Fruit fly (Drosophila melanogaster): Measurements from ENCODE around the gene CG10874.

CG10874 gene

DNA sequence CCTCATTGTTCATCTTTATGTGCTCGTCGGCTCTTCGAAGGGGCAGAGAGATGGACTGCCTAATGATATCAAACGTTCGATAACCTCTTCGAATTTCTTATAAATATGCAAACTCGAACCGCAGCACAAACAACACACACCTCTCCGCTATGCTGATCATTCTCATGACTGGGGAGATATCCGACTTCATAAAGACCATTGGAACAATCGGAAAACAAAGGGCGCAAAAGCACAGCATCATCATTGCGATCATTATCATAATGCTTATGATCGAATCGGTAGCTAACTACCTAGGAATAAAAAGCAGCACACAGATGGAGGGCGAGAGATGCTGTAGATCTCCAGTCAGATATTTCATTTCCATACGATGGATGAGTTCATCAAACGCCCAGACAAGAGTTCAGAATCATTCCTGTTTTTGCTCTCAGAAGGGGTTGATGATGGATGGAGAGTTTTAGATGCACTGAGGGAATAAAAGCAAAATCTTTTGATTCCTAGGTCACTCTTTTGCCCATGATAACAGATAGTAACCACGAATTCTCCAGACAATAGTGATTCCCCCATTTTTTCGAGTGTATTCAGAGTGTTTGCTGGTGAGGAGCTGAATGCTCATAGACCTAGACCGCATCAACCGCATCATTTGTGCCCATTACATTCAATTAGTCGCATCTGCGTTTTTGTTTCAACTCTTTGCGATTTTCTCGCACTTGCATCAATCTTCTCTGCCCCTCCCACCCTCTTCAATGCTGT is 25.1 kb downstream of the CG10874 start:
- peak; percentile 36; the same call in 1 of the 3 replicates for TF ChIP-seq CG4496 (GFP tag; IDR thresholded peaks at IDR 0.05)
- TF ChIP-seq CG14655 (GFP tag; optimal IDR thresholded peaks at IDR 0.05) = peak; percentile 44
- TF ChIP-seq CG8301 (tag; optimal IDR thresholded peaks at IDR 0.05) = peak; percentile 32
- TF ChIP-seq fd96Ca (GFP tag; IDR thresholded peaks at IDR 0.05) = no peak
- no peak for TF ChIP-seq Pif1A (GFP tag; optimal IDR thresholded peaks at IDR 0.05)
- TF ChIP-seq CG32121 (GFP tag; IDR thresholded peaks at IDR 0.05) = no peak
- no peak; the same call in 1 of the 2 replicates for TF ChIP-seq CG12605 (GFP tag; IDR thresholded peaks at IDR 0.05)
- no peak for TF ChIP-seq Pif1B (GFP tag; optimal IDR thresholded peaks at IDR 0.05)
- TF ChIP-seq Ets98B (GFP tag; IDR thresholded peaks at IDR 0.05) = no peak
- TF ChIP-seq CG8159 (tag; optimal IDR thresholded peaks at IDR 0.05) = peak; percentile 3
- no peak for TF ChIP-seq CG34367 (tag; optimal IDR thresholded peaks at IDR 0.05)
- TF ChIP-seq CG15710 (tag; optimal IDR thresholded peaks at IDR 0.05) = peak; percentile 7
- TF ChIP-seq Snoo (tag; optimal IDR thresholded peaks at IDR 0.05) = no peak
- peak; percentile 17 for TF ChIP-seq CG17806 (tag; optimal IDR thresholded peaks at IDR 0.05)
- TF ChIP-seq CG10348 (GFP tag; IDR thresholded peaks at IDR 0.05) = no peak
- TF ChIP-seq gl (tag; optimal IDR thresholded peaks at IDR 0.05) = no peak
- TF ChIP-seq CG13204 (GFP tag; optimal IDR thresholded peaks at IDR 0.05) = no peak
- peak; percentile 20 for TF ChIP-seq CG9948 (tag; optimal IDR thresholded peaks at IDR 0.05)

DNA sequence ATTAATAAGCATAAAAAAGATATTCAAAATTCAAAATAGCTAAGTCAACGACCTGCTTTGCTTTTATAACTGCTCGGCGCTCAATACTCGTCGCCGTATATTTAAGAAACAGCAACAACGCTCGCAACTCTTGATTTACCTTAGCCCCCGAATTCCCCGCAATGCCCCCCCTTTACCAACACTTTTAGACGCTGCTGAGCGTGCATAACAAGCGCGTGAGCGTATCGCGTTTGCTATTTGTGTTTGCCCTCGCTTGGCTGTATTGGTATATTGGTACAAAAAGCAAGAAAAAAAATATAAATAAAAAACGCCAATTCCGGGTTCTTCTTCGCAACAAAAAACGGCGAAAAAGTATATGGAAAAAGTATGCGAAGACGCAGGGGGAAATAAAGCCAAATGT is 26.3 kb downstream of the CG10874 start:
- TF ChIP-seq CG12605 (GFP tag; IDR thresholded peaks at IDR 0.05) (no peak), CG34367 (tag; optimal IDR thresholded peaks at IDR 0.05) (no peak), CG13204 (GFP tag; optimal IDR thresholded peaks at IDR 0.05) (peak; percentile 20), Ets98B (GFP tag; IDR thresholded peaks at IDR 0.05) (peak; percentile 31; the same call in 1 of the 2 replicates), rn (GFP tag; IDR thresholded peaks at IDR 0.05) (no peak)

DNA sequence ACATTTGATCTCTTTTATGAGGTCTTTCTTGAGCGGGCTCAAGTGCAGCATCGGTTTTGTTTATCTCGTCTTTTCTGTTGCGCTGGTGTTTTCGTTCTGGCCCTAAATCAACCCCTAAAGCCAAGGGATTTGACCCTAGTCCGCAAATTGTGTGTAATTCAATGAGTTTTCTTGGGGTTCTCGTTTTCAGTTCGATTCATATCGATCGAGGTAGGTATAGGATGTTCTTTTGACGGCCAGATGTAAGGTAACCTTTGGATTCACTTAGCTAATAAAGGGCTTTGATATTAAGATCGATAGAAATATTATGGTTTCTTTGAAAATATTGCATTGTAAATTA is 27.0 kb downstream of the CG10874 start:
- TF ChIP-seq CG15710 (tag; optimal IDR thresholded peaks at IDR 0.05) (no peak), EcR (GFP tag; optimal IDR thresholded peaks at IDR 0.05) (peak; percentile 59)

DNA sequence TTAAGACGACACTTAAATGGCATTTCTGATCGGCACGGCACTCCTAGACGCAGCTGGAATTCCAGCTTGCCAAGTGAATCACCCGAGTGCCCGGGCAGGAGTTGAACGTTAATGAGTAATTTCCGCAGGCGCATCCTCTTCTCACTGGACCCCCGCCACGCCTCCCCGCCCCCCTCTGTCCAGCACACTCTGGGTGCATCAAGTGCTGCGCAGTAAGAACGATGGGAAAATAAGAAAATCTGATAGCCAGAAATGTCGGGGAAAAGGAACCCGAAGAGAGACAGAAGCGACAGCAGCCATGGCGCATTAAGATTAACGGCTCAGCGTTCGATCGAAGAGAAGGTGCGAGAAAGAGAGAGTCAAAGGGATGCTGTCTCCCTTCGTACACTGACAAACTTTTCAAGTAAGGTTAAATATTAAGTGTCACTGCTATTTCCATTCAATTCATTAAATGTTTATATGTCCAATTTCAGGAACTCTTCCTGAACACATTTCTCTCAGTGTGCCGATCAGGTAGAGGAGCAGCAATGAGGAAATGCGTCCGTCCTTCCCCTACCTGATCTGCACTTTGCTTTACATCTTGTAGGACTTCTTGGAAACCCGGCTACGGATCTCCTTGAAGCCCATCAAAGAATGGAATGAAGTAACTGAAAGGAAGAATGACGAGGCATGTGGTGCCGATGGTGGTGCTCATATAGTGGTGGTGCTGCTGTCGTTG is 27.5 kb downstream of the CG10874 start:
- TF ChIP-seq CG13204 (GFP tag; optimal IDR thresholded peaks at IDR 0.05) (peak; percentile 92), CG8159 (tag; optimal IDR thresholded peaks at IDR 0.05) (peak; percentile 96), CG15710 (tag; optimal IDR thresholded peaks at IDR 0.05) (peak; percentile 90), Pif1A (GFP tag; optimal IDR thresholded peaks at IDR 0.05) (peak; percentile 91), rn (GFP tag; IDR thresholded peaks at IDR 0.05) (peak; percentile 69), Ets98B (GFP tag; IDR thresholded peaks at IDR 0.05) (peak; percentile 40; the same call in 1 of the 2 replicates), CG4496 (GFP tag; IDR thresholded peaks at IDR 0.05) (peak; percentile 87), Pif1B (GFP tag; optimal IDR thresholded peaks at IDR 0.05) (peak; percentile 93), CG14655 (GFP tag; optimal IDR thresholded peaks at IDR 0.05) (peak; percentile 87), Snoo (tag; optimal IDR thresholded peaks at IDR 0.05) (peak; percentile 85), CG10348 (GFP tag; IDR thresholded peaks at IDR 0.05) (no peak), CG12605 (GFP tag; IDR thresholded peaks at IDR 0.05) (peak; percentile 56), CG8301 (tag; optimal IDR thresholded peaks at IDR 0.05) (peak; percentile 80), CG9948 (tag; optimal IDR thresholded peaks at IDR 0.05) (peak; percentile 91), gl (tag; optimal IDR thresholded peaks at IDR 0.05) (peak; percentile 94), fd96Ca (GFP tag; IDR thresholded peaks at IDR 0.05) (peak; percentile 78), CG17806 (tag; optimal IDR thresholded peaks at IDR 0.05) (peak; percentile 96), EcR (GFP tag; optimal IDR thresholded peaks at IDR 0.05) (peak; percentile 86), CG34367 (tag; optimal IDR thresholded peaks at IDR 0.05) (peak; percentile 96), D1 (tag; optimal IDR thresholded peaks at IDR 0.05) (peak; percentile 82), CG32121 (GFP tag; IDR thresholded peaks at IDR 0.05) (no peak)

DNA sequence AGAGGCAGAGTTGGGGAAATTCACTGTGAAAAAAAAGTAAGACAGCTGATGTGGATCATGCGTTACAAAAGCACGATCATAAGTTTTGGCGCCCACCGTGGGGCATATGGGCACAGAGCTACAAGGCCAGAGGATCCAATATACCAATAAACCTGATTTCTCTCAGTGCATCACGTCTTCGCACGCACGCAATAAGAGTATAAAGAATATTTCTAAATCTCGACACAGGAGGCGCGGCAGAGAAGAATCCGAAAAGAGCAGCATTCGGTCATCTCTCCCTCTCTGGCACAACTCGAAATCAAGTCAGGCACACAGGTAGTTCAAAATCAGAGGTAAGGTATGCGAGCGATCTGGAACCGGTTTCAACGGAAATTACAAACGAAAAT is 28.6 kb downstream of the CG10874 start:
- peak; percentile 55; the same call in 1 of the 2 replicates for TF ChIP-seq CG10348 (GFP tag; IDR thresholded peaks at IDR 0.05)
- peak; percentile 93 for TF ChIP-seq Snoo (tag; optimal IDR thresholded peaks at IDR 0.05)
- peak; percentile 97 for TF ChIP-seq CG15710 (tag; optimal IDR thresholded peaks at IDR 0.05)
- peak; percentile 96 for TF ChIP-seq CG4496 (GFP tag; IDR thresholded peaks at IDR 0.05)
- peak; percentile 94 for TF ChIP-seq CG34367 (tag; optimal IDR thresholded peaks at IDR 0.05)
- TF ChIP-seq CG13204 (GFP tag; optimal IDR thresholded peaks at IDR 0.05) = peak; percentile 89
- peak; percentile 94 for TF ChIP-seq CG9948 (tag; optimal IDR thresholded peaks at IDR 0.05)
- peak; percentile 86 for TF ChIP-seq CG32121 (GFP tag; IDR thresholded peaks at IDR 0.05)
- TF ChIP-seq EcR (GFP tag; optimal IDR thresholded peaks at IDR 0.05) = peak; percentile 72
- TF ChIP-seq CG17806 (tag; optimal IDR thresholded peaks at IDR 0.05) = peak; percentile 94
- peak; percentile 89 for TF ChIP-seq CG12605 (GFP tag; IDR thresholded peaks at IDR 0.05)
- peak; percentile 87 for TF ChIP-seq Ets98B (GFP tag; IDR thresholded peaks at IDR 0.05)
- TF ChIP-seq CG14655 (GFP tag; optimal IDR thresholded peaks at IDR 0.05) = peak; percentile 94
- TF ChIP-seq CG8301 (tag; optimal IDR thresholded peaks at IDR 0.05) = peak; percentile 92
- TF ChIP-seq fd96Ca (GFP tag; IDR thresholded peaks at IDR 0.05) = peak; percentile 97
- TF ChIP-seq CG8159 (tag; optimal IDR thresholded peaks at IDR 0.05) = peak; percentile 93
- peak; percentile 76 for TF ChIP-seq D1 (tag; optimal IDR thresholded peaks at IDR 0.05)
- TF ChIP-seq Pif1A (GFP tag; optimal IDR thresholded peaks at IDR 0.05) = peak; percentile 92
- TF ChIP-seq Pif1B (GFP tag; optimal IDR thresholded peaks at IDR 0.05) = peak; percentile 91
- TF ChIP-seq gl (tag; optimal IDR thresholded peaks at IDR 0.05) = peak; percentile 93
- peak; percentile 94 for TF ChIP-seq rn (GFP tag; IDR thresholded peaks at IDR 0.05)
